Worm (Caenorhabditis elegans): ENCODE results near the gene act-3.

Gene act-3

ce11 chrV:11078104-11078724, 3.9 kb upstream of the act-3 start, which contains the start of gene act-2 (continued):
- 0 out of 2 replicates have a peak, but pooled peaks have one; percentile 42 for TF ChIP-seq Y48G9A.11 (GFP tag; IDR thresholded peaks at IDR 0.05)
- TF ChIP-seq lin-13 (GFP tag; optimal IDR thresholded peaks at IDR 0.05), result peak; percentile 28
- TF ChIP-seq hmg-1.1 (GFP tag; IDR thresholded peaks at IDR 0.05), result peak; percentile 57; the same call in 1 of the 2 replicates
- 0 out of 2 replicates have a peak, but pooled peaks have one; percentile 32 for TF ChIP-seq mdt-29 (GFP tag; IDR thresholded peaks at IDR 0.05)
- TF ChIP-seq arid-1 (GFP tag; conservative IDR thresholded peaks at IDR 0.05), result no peak
- TF ChIP-seq unc-130 (GFP tag; optimal IDR thresholded peaks at IDR 0.05), result peak; percentile 21
- 0 out of 2 replicates have a peak, but pooled peaks have one; percentile 26 for TF ChIP-seq ctbp-1 (GFP tag; IDR thresholded peaks at IDR 0.05)
- TF ChIP-seq zfp-3 (GFP tag; conservative IDR thresholded peaks at IDR 0.05), result no peak
- TF ChIP-seq dve-1 (tag; optimal IDR thresholded peaks at IDR 0.05; ENCODE audit: insufficient read depth), result peak; percentile 78
- peak; percentile 71 for TF ChIP-seq pqm-1 (tag; optimal IDR thresholded peaks at IDR 0.05)
- TF ChIP-seq hlh-11 (tag; optimal IDR thresholded peaks at IDR 0.05), result peak; percentile 86
- TF ChIP-seq hlh-30 (tag; optimal IDR thresholded peaks at IDR 0.05; ENCODE audit: insufficient read depth), result peak; percentile 88
- 0 out of 2 replicates have a peak, but pooled peaks have one; percentile 16 for TF ChIP-seq pha-4 (GFP tag; IDR thresholded peaks at IDR 0.05)
- peak; percentile 73 for TF ChIP-seq pha-4 (tag; optimal IDR thresholded peaks at IDR 0.05)
- TF ChIP-seq ceh-32 (tag; optimal IDR thresholded peaks at IDR 0.05; ENCODE audit: poor library complexity), result no peak
- TF ChIP-seq ceh-44 (GFP tag; IDR thresholded peaks at IDR 0.05), result no peak
- TF ChIP-seq madf-9 (GFP tag; conservative IDR thresholded peaks at IDR 0.05), result peak; percentile 59; the same call in 1 of the 2 replicates
- peak; percentile 61 for TF ChIP-seq nhr-6 (tag; optimal IDR thresholded peaks at IDR 0.05)
- no peak for TF ChIP-seq lim-7 (GFP tag; IDR thresholded peaks at IDR 0.05)
- TF ChIP-seq zfp-2 (tag; optimal IDR thresholded peaks at IDR 0.05), result peak; percentile 9

- TF ChIP-seq nhr-10 (tag; optimal IDR thresholded peaks at IDR 0.05) (no peak), jun-1 (tag; optimal IDR thresholded peaks at IDR 0.05) (no peak), F26F4.8 (GFP tag; conservative IDR thresholded peaks at IDR 0.05) (no peak), lsy-2 (tag; optimal IDR thresholded peaks at IDR 0.05) (no peak), tag-97 (GFP tag; IDR thresholded peaks at IDR 0.05) (no peak), madf-5 (GFP tag; IDR thresholded peaks at IDR 0.05) (peak in 1 of 2 experiments; percentile 83; a peak in 2 of 4 replicates), ceh-32 (tag; optimal IDR thresholded peaks at IDR 0.05; ENCODE audit: poor library complexity) (no peak), unc-62 (GFP tag; optimal IDR thresholded peaks at IDR 0.05 in 1 of 2) (no peak), unc-62 (tag; optimal IDR thresholded peaks at IDR 0.05) (no peak), fkh-10 (GFP tag; optimal IDR thresholded peaks at IDR 0.05) (no peak), ceh-20 (GFP tag; IDR thresholded peaks at IDR 0.05) (no peak), F49E8.2 (tag; optimal IDR thresholded peaks at IDR 0.05; ENCODE audit: borderline replicate concordance) (peak; percentile 93), snpc-4 (tag; optimal IDR thresholded peaks at IDR 0.05) (no peak), dmd-9 (GFP tag; IDR thresholded peaks at IDR 0.05) (no peak), lin-13 (GFP tag; optimal IDR thresholded peaks at IDR 0.05) (peak; percentile 50), snpc-1.2 (GFP tag; IDR thresholded peaks at IDR 0.05) (peak; percentile 61; the same call in 1 of the 2 replicates), ztf-7 (tag; optimal IDR thresholded peaks at IDR 0.05) (no peak), unc-39 (tag; optimal IDR thresholded peaks at IDR 0.05) (no peak), spr-3 (GFP tag; optimal IDR thresholded peaks at IDR 0.05) (no peak), nhr-25 (tag; optimal IDR thresholded peaks at IDR 0.05; ENCODE audit: borderline replicate concordance, insufficient read depth) (no peak), dve-1 (tag; optimal IDR thresholded peaks at IDR 0.05; ENCODE audit: insufficient read depth) (peak; percentile 1), mes-2 (tag; optimal IDR thresholded peaks at IDR 0.05; ENCODE audit: poor library complexity, severe bottlenecking) (no peak), egl-43 (GFP tag; IDR thresholded peaks at IDR 0.05) (peak; percentile 77; the same call in 1 of the 2 replicates), Y105C5A.15 (GFP tag; IDR thresholded peaks at IDR 0.05) (peak; percentile 65; the same call in 1 of the 2 replicates), nhr-42 (GFP tag; IDR thresholded peaks at IDR 0.05) (no peak), pqm-1 (tag; optimal IDR thresholded peaks at IDR 0.05) (peak; percentile 1), zfp-2 (tag; optimal IDR thresholded peaks at IDR 0.05) (no peak), T26A8.4 (GFP tag; IDR thresholded peaks at IDR 0.05) (no peak; the same call in 1 of the 2 replicates), nhr-41 (GFP tag; IDR thresholded peaks at IDR 0.05) (no peak; the same call in 1 of the 2 replicates), spr-1 (tag; optimal IDR thresholded peaks at IDR 0.05) (no peak), lin-15B (tag; optimal IDR thresholded peaks at IDR 0.05) (no peak), mdt-29 (GFP tag; IDR thresholded peaks at IDR 0.05) (peak; percentile 74), lin-1 (GFP tag; IDR thresholded peaks at IDR 0.05) (0 out of 2 replicates have a peak, but pooled peaks have one; percentile 24)
Measured at ce11 chrV:11076403-11076802, 2.1 kb upstream of the act-3 start.

All from whole organism, L4 larva.